Fruit fly (Drosophila melanogaster) whole organism: ENCODE measurements around the gene Grx1.

Experiments used
- psq ChIP-seq: fragments of >200 bp; optimal IDR thresholded peaks from 2 replicates; lab custom pipeline; 2017
- usp ChIP-seq: fragments of >200 bp; optimal IDR thresholded peaks from 2 replicates; lab custom pipeline; 2017; ENCODE audit warnings: missing biosample characterization, missing genetic modification characterization, mixed read lengths

- no peak for TF ChIP-seq usp (GFP tag; lab: Kevin White, UChicago)
- no peak for TF ChIP-seq psq (lab: Kevin White, UChicago)
Measured at dm6 chr3L:18904772-18905601, 36.0 kb downstream of the Grx1 start, which contains the start of the genes CSN1b and Prp6.
